Fruit fly (Drosophila melanogaster): ENCODE measurements around the gene org-1.

- no peak for TF ChIP-seq psq (optimal IDR thresholded peaks at IDR 0.05)
- no peak for TF ChIP-seq EcR (GFP tag; optimal IDR thresholded peaks at IDR 0.05)
- no peak for TF ChIP-seq usp (GFP tag; optimal IDR thresholded peaks at IDR 0.05)
- TF ChIP-seq Dll (optimal IDR thresholded peaks at IDR 0.05): no peak
- TF ChIP-seq CG8478 (optimal IDR thresholded peaks at IDR 0.05): no peak
Observed at dm6 chrX:8473339-8473887, 18.5 kb upstream of the org-1 start, which contains the start of gene Cp7Fb.
